Fruit fly (Drosophila melanogaster) whole organism, embryonic: ENCODE results near the gene Nxf3.

Experiments
- Bgb ChIP-seq: fragments of 200-800 bp; sonication (Bioruptor generic); IDR thresholded peaks from 2 replicates; pipeline ENCODE4 v1.3.6; 2022; ENCODE audit warnings: missing biosample characterization, missing genetic modification characterization; ENCODE audit not compliant: partially characterized antibody
- BtbVII ChIP-seq: fragments of 200-800 bp; sonication (Bioruptor generic); optimal IDR thresholded peaks from 3 replicates; lab custom pipeline; 2017; ENCODE audit warnings: missing biosample characterization, mild to moderate bottlenecking, missing genetic modification characterization
- CG10147 ChIP-seq: fragments of 200-800 bp; sonication (Bioruptor generic); optimal IDR thresholded peaks from 2 replicates; lab custom pipeline; 2019; ENCODE audit warnings: missing biosample characterization, mild to moderate bottlenecking, missing genetic modification characterization, moderate library complexity
- CG17829 ChIP-seq: fragments of 200-800 bp; optimal IDR thresholded peaks from 2 replicates; lab custom pipeline; 2019; ENCODE audit warnings: missing biosample characterization, mild to moderate bottlenecking, missing genetic modification characterization, moderate library complexity
- CG18619 ChIP-seq: fragments of 200-800 bp; sonication (Bioruptor generic); optimal IDR thresholded peaks from 3 replicates; lab custom pipeline; 2017; ENCODE audit warnings: missing biosample characterization, mild to moderate bottlenecking, missing genetic modification characterization
- CG2116 ChIP-seq: fragments of 200-800 bp; sonication (Bioruptor generic); optimal IDR thresholded peaks from 3 replicates; lab custom pipeline; 2018; ENCODE audit warnings: missing biosample characterization, mild to moderate bottlenecking, missing genetic modification characterization
- CG2202 ChIP-seq: fragments of 200-800 bp; sonication (Bioruptor generic); optimal IDR thresholded peaks from 2 replicates; lab custom pipeline; 2018; ENCODE audit warnings: missing biosample characterization, mild to moderate bottlenecking, missing genetic modification characterization
- CG31224 ChIP-seq: fragments of 200-800 bp; sonication (Bioruptor generic); IDR thresholded peaks from 2 replicates; pipeline ENCODE4 v1.3.6; 2022; ENCODE audit warnings: missing biosample characterization, missing genetic modification characterization
- CG3407 ChIP-seq: fragments of 200-800 bp; sonication (Bioruptor generic); optimal IDR thresholded peaks from 2 replicates; lab custom pipeline; 2018; ENCODE audit warnings: missing biosample characterization, mild to moderate bottlenecking, missing genetic modification characterization
- CG4707 ChIP-seq: fragments of 200-800 bp; sonication (Bioruptor generic); optimal IDR thresholded peaks from 2 replicates; lab custom pipeline; 2018; ENCODE audit warnings: missing biosample characterization, mild to moderate bottlenecking, missing genetic modification characterization, moderate library complexity
- CG5180 ChIP-seq: fragments of 200-800 bp; sonication (Bioruptor generic); optimal IDR thresholded peaks from 3 replicates; lab custom pipeline; 2017; ENCODE audit warnings: missing biosample characterization, missing genetic modification characterization, mild to moderate bottlenecking, moderate library complexity, missing genetic modification reagents
- CG6683 ChIP-seq: fragments of 200-800 bp; sonication (Bioruptor generic); optimal IDR thresholded peaks from 2 replicates; lab custom pipeline; 2017; ENCODE audit warnings: missing biosample characterization, mild to moderate bottlenecking, missing genetic modification characterization, missing genetic modification reagents
- CG6791 ChIP-seq: fragments of 200-800 bp; sonication (Bioruptor generic); IDR thresholded peaks from 3 replicates; pipeline ENCODE4 v1.3.6; 2022; ENCODE audit warnings: missing biosample characterization, missing genetic modification characterization; ENCODE audit not compliant: partially characterized antibody
- CG7271 ChIP-seq: fragments of 200-800 bp; sonication (Bioruptor generic); optimal IDR thresholded peaks from 2 replicates; lab custom pipeline; 2018; ENCODE audit warnings: missing biosample characterization, mild to moderate bottlenecking, missing genetic modification characterization, moderate library complexity
- CG8359 ChIP-seq: fragments of 200-800 bp; sonication (Bioruptor generic); optimal IDR thresholded peaks from 2 replicates; lab custom pipeline; 2017; ENCODE audit warnings: missing biosample characterization, mild to moderate bottlenecking, missing genetic modification characterization, borderline replicate concordance
- CG9215 ChIP-seq: fragments of 200-800 bp; sonication (Bioruptor generic); IDR thresholded peaks from 2 replicates; pipeline ENCODE4 v1.3.6; 2022; ENCODE audit warnings: missing biosample characterization, missing genetic modification characterization
- CG9727 ChIP-seq: fragments of 200-800 bp; sonication (Bioruptor generic); optimal IDR thresholded peaks from 3 replicates; lab custom pipeline; 2017; ENCODE audit warnings: missing biosample characterization, mild to moderate bottlenecking, missing genetic modification characterization
- CG9932 ChIP-seq: fragments of 200-800 bp; sonication (Bioruptor generic); IDR thresholded peaks from 2 replicates; pipeline ENCODE4 v1.3.6; 2022; ENCODE audit warnings: missing biosample characterization, missing genetic modification characterization
- CHES-1-like ChIP-seq: fragments of 200-800 bp; sonication (Bioruptor generic); optimal IDR thresholded peaks from 2 replicates; lab custom pipeline; 2016; ENCODE audit warnings: missing biosample characterization, missing genetic modification characterization
- Dip3 ChIP-seq: fragments of 200-800 bp; sonication (Bioruptor generic); optimal IDR thresholded peaks from 3 replicates; lab custom pipeline; 2016; ENCODE audit warnings: missing biosample characterization, missing genetic modification characterization
- Doc2 ChIP-seq: fragments of 200-800 bp; sonication (Bioruptor generic); IDR thresholded peaks from 2 replicates; pipeline ENCODE4 v1.3.6; 2022; ENCODE audit warnings: missing biosample characterization, missing genetic modification characterization
- E2f1 ChIP-seq: fragments of 200-800 bp; sonication (Bioruptor generic); IDR thresholded peaks from 2 replicates; pipeline ENCODE4 v1.3.6; 2022; ENCODE audit warnings: missing biosample characterization, missing genetic modification characterization
- ERR ChIP-seq: fragments of 200-800 bp; sonication (Bioruptor generic); optimal IDR thresholded peaks from 2 replicates; lab custom pipeline; 2016; ENCODE audit warnings: missing biosample characterization, missing genetic modification characterization
- Ets97D ChIP-seq: fragments of 200-800 bp; sonication (Bioruptor generic); optimal IDR thresholded peaks from 3 replicates; lab custom pipeline; 2016; ENCODE audit warnings: missing biosample characterization, missing genetic modification characterization
- HmgZ ChIP-seq: fragments of 200-800 bp; sonication (Bioruptor generic); optimal IDR thresholded peaks from 2 replicates; lab custom pipeline; 2018; ENCODE audit warnings: missing biosample characterization, mild to moderate bottlenecking, missing genetic modification characterization
- Hr78 ChIP-seq, 2 experiments: fragments of 200-800 bp in 1 of 2; fragments of >200 bp in 1 of 2; sonication (Bioruptor generic) in 1 of 2; optimal IDR thresholded peaks; 2 replicates each; lab custom pipeline; 2017 to 2019; ENCODE audit warnings: missing biosample characterization in 2 of 2, missing genetic modification characterization in 2 of 2, mild to moderate bottlenecking in 1 of 2, moderate library complexity in 1 of 2
- Jarid2 ChIP-seq: fragments of 200-800 bp; sonication (Bioruptor generic); optimal IDR thresholded peaks from 3 replicates; lab custom pipeline; 2017; ENCODE audit warnings: mild to moderate bottlenecking, missing biosample characterization, missing genetic modification reagents, missing genetic modification characterization
- MBD-R2 ChIP-seq: fragments of 200-800 bp; sonication (Bioruptor generic); IDR thresholded peaks from 2 replicates; pipeline ENCODE4 v1.3.6; 2022; ENCODE audit warnings: missing biosample characterization, missing genetic modification characterization
- Oli ChIP-seq: fragments of 200-800 bp; sonication (Bioruptor generic); optimal IDR thresholded peaks from 2 replicates; lab custom pipeline; 2018; ENCODE audit warnings: missing biosample characterization, mild to moderate bottlenecking, missing genetic modification characterization, moderate library complexity
- Sox102F ChIP-seq: fragments of 200-800 bp; sonication (Bioruptor generic); optimal IDR thresholded peaks from 2 replicates; lab custom pipeline; 2018; ENCODE audit warnings: missing biosample characterization, mild to moderate bottlenecking, missing genetic modification characterization, moderate library complexity
- Spps ChIP-seq: fragments of 200-800 bp; sonication (Bioruptor generic); optimal IDR thresholded peaks from 2 replicates; lab custom pipeline; 2018; ENCODE audit warnings: missing biosample characterization, mild to moderate bottlenecking, missing genetic modification characterization
- Ssrp ChIP-seq: fragments of 200-800 bp; sonication (Bioruptor generic); optimal IDR thresholded peaks from 2 replicates; lab custom pipeline; 2018; ENCODE audit warnings: missing biosample characterization, mild to moderate bottlenecking, missing genetic modification characterization, moderate library complexity
- cad ChIP-seq: fragments of >200 bp; optimal IDR thresholded peaks from 2 replicates; lab custom pipeline; 2017; ENCODE audit warnings: missing biosample characterization, missing genetic modification characterization
- cas ChIP-seq: fragments of 200-800 bp; sonication (Bioruptor generic); IDR thresholded peaks from 2 replicates; pipeline ENCODE4 v1.3.6; 2022; ENCODE audit warnings: missing biosample characterization, missing genetic modification characterization
- caup ChIP-seq: fragments of 200-800 bp; sonication (Bioruptor generic); optimal IDR thresholded peaks from 3 replicates; lab custom pipeline; 2017; ENCODE audit warnings: missing biosample characterization, mild to moderate bottlenecking, missing genetic modification characterization, moderate library complexity; ENCODE audit not compliant: severe bottlenecking
- chm ChIP-seq: fragments of 200-800 bp; sonication (Bioruptor generic); IDR thresholded peaks from 2 replicates; pipeline ENCODE4 v1.3.6; 2022; ENCODE audit warnings: missing biosample characterization, missing genetic modification characterization
- disco-r ChIP-seq: fragments of 200-800 bp; sonication (Bioruptor generic); optimal IDR thresholded peaks from 2 replicates; lab custom pipeline; 2016; ENCODE audit warnings: missing biosample characterization, missing genetic modification characterization
- en ChIP-seq: fragments of 200-800 bp; sonication (Bioruptor generic); optimal IDR thresholded peaks from 2 replicates; lab custom pipeline; 2016; ENCODE audit warnings: missing biosample characterization, missing genetic modification characterization
- ewg ChIP-seq: fragments of 200-800 bp; sonication (Bioruptor generic); optimal IDR thresholded peaks from 3 replicates; lab custom pipeline; 2017; ENCODE audit warnings: mild to moderate bottlenecking, missing biosample characterization, missing genetic modification reagents, missing genetic modification characterization
- gce ChIP-seq: fragments of 200-800 bp; sonication (Bioruptor generic); IDR thresholded peaks from 3 replicates; pipeline ENCODE4 v1.3.6; 2022; ENCODE audit warnings: missing biosample characterization, missing genetic modification characterization
- hbn ChIP-seq: fragments of 200-800 bp; sonication (Bioruptor generic); IDR thresholded peaks from 2 replicates; pipeline ENCODE4 v1.3.6; 2022; ENCODE audit warnings: missing biosample characterization, missing genetic modification characterization; ENCODE audit not compliant: partially characterized antibody
- her ChIP-seq: fragments of 200-800 bp; sonication (Bioruptor generic); optimal IDR thresholded peaks from 2 replicates; lab custom pipeline; 2016; ENCODE audit warnings: missing biosample characterization, missing genetic modification characterization
- maf-S ChIP-seq: fragments of 200-800 bp; sonication (Bioruptor generic); optimal IDR thresholded peaks from 2 replicates; lab custom pipeline; 2016; ENCODE audit warnings: missing biosample characterization, missing genetic modification characterization
- oc ChIP-seq: fragments of 200-800 bp; sonication (Bioruptor generic); optimal IDR thresholded peaks from 2 replicates; lab custom pipeline; 2018; ENCODE audit warnings: missing biosample characterization, mild to moderate bottlenecking, missing genetic modification characterization, moderate library complexity
- pan ChIP-seq, 4 experiments: fragments of >200 bp in 3 of 4; fragments of 200-800 bp in 1 of 4; sonication (Bioruptor generic) in 1 of 4; optimal IDR thresholded peaks in 3 of 4; IDR thresholded peaks in 1 of 4; 2 replicates each; pipeline versions ENCODE4 v1.3.6 to Lab custom; 2017 to 2022; ENCODE audit warnings: missing biosample characterization in 2 of 4, missing genetic modification characterization in 2 of 4, mixed read lengths in 1 of 4
- toy ChIP-seq: fragments of 200-800 bp; sonication (Bioruptor generic); IDR thresholded peaks from 2 replicates; pipeline ENCODE4 v1.3.6; 2022; ENCODE audit warnings: missing biosample characterization, missing genetic modification characterization
- trh ChIP-seq: fragments of 200-800 bp; sonication (Bioruptor generic); optimal IDR thresholded peaks from 2 replicates; lab custom pipeline; 2016; ENCODE audit warnings: missing biosample characterization, missing genetic modification characterization
- zen ChIP-seq: fragments of 200-800 bp; sonication (Bioruptor generic); optimal IDR thresholded peaks from 3 replicates; lab custom pipeline; 2018; ENCODE audit warnings: missing biosample characterization, mild to moderate bottlenecking, missing genetic modification characterization, moderate library complexity

The Nxf3 gene

dm6 chr3L:13922023-13922652 lies 42.9 kb upstream of the Nxf3 start (continued):
- TF ChIP-seq caup (GFP tag; lab: Kevin White, UChicago) (no peak), her (GFP tag; lab: Kevin White, UChicago) (no peak), en (GFP tag; lab: Kevin White, UChicago) (no peak), CG6683 (GFP tag; lab: Kevin White, UChicago) (no peak), Ets97D (GFP tag; lab: Kevin White, UChicago) (peak; percentile 26), CG6791 (no peak), CG10147 (GFP tag; lab: Kevin White, UChicago) (no peak), MBD-R2 (GFP tag; lab: Robert Waterston, UW) (0 out of 2 replicates have a peak, but pooled peaks have one; percentile 17), CG3407 (no peak), hbn (GFP tag; lab: Robert Waterston, UW) (no peak), cas (GFP tag; lab: Robert Waterston, UW) (0 out of 2 replicates have a peak, but pooled peaks have one; percentile 7), Doc2 (GFP tag; lab: Robert Waterston, UW) (no peak), ERR (GFP tag; lab: Kevin White, UChicago) (no peak), CG9215 (no peak), Dip3 (GFP tag; lab: Kevin White, UChicago) (no peak), Ssrp (tag; lab: Kevin White, UChicago) (peak; percentile 30), zen (tag; lab: Kevin White, UChicago) (peak; percentile 7), maf-S (GFP tag; lab: Kevin White, UChicago) (peak; percentile 8), CG7271 (tag; lab: Kevin White, UChicago) (no peak), CG31224 (GFP tag; lab: Robert Waterston, UW) (peak; percentile 49), BtbVII (no peak), CG4707 (GFP tag; lab: Kevin White, UChicago) (peak; percentile 94), CG17829 (tag; lab: Kevin White, UChicago) (peak; percentile 49), Oli (tag; lab: Kevin White, UChicago) (peak; percentile 51), ewg (GFP tag; lab: Kevin White, UChicago) (peak; percentile 16), CG2116 (GFP tag; lab: Kevin White, UChicago) (no peak), E2f1 (GFP tag; lab: Robert Waterston, UW) (no peak), CG9932 (GFP tag; lab: Robert Waterston, UW) (peak; percentile 57), pan (optimal IDR thresholded peaks at IDR 0.05; lab: Kevin White, UChicago) (no peak), pan (GFP tag; optimal IDR thresholded peaks at IDR 0.05 in 1 of 2, IDR thresholded peaks at IDR 0.05 in 1 of 2) (peak in 1 of 2 experiments; percentile 48), CG9727 (peak; percentile 64), HmgZ (tag; lab: Kevin White, UChicago) (no peak), CG5180 (GFP tag; lab: Kevin White, UChicago) (peak; percentile 88), Hr78 (GFP tag; optimal IDR thresholded peaks at IDR 0.05; lab: Kevin White, UChicago) (no peak), CHES-1-like (GFP tag; lab: Kevin White, UChicago) (no peak), Bgb (GFP tag; lab: Robert Waterston, UW) (no peak), trh (GFP tag; lab: Kevin White, UChicago) (peak; percentile 7), CG2202 (tag; lab: Kevin White, UChicago) (no peak), CG8359 (GFP tag; lab: Kevin White, UChicago) (no peak), Jarid2 (peak; percentile 68), oc (tag; lab: Kevin White, UChicago) (no peak), Spps (no peak), Sox102F (peak; percentile 47), gce (GFP tag; lab: Robert Waterston, UW) (no peak), CG18619 (GFP tag; lab: Kevin White, UChicago) (peak; percentile 48), disco-r (GFP tag; lab: Kevin White, UChicago) (no peak), cad (no peak), chm (GFP tag; lab: Robert Waterston, UW) (peak; percentile 37; the same call in 1 of the 2 replicates), toy (no peak)
